Worm (Caenorhabditis elegans) whole organism, young adult: ENCODE results near the gene frm-10.

Experiments used
- C17E4.6 ChIP-seq: fragments of 200-800 bp; sonication (Bioruptor generic); IDR thresholded peaks from 2 replicates; pipeline ENCODE4 v1.3.6; 2022; ENCODE audit warnings: missing genetic modification reagents, missing genetic modification characterization, missing compliant biosample characterization
- bed-1 ChIP-seq: fragments of 200-800 bp; sonication (Bioruptor generic); IDR thresholded peaks from 2 replicates; pipeline ENCODE4 v1.3.6; 2022; ENCODE audit warnings: missing genetic modification reagents, missing genetic modification characterization, missing compliant biosample characterization
- dpff-1 ChIP-seq: sonication (generic microtip); optimal IDR thresholded peaks from 2 replicates; lab custom pipeline; 2017; ENCODE audit warnings: mild to moderate bottlenecking, missing genetic modification characterization, missing compliant biosample characterization
- dpl-1 ChIP-seq: fragments of 150-350 bp; optimal IDR thresholded peaks from 2 replicates; lab custom pipeline; 2014; ENCODE audit warnings: missing biosample characterization, missing genetic modification reagents, missing genetic modification characterization
- efl-1 ChIP-seq: fragments of 150-350 bp; optimal IDR thresholded peaks from 2 replicates; lab custom pipeline; 2014; ENCODE audit warnings: missing biosample characterization, missing genetic modification reagents, missing genetic modification characterization
- let-526 ChIP-seq: fragments of 200-800 bp; sonication (Bioruptor generic); IDR thresholded peaks from 2 replicates; pipeline ENCODE4 v1.3.6; 2022; ENCODE audit warnings: missing genetic modification reagents, missing genetic modification characterization, missing compliant biosample characterization
- nhr-90 ChIP-seq: sonication (generic microtip); optimal IDR thresholded peaks from 2 replicates; lab custom pipeline; 2016; ENCODE audit warnings: missing genotype, mild to moderate bottlenecking, missing genetic modification characterization, missing compliant biosample characterization
- tlf-1 ChIP-seq: fragments of 200-800 bp; sonication (Bioruptor generic); optimal IDR thresholded peaks from 2 replicates; lab custom pipeline; 2018; ENCODE audit warnings: mild to moderate bottlenecking, missing genetic modification characterization, missing compliant biosample characterization

DNA sequence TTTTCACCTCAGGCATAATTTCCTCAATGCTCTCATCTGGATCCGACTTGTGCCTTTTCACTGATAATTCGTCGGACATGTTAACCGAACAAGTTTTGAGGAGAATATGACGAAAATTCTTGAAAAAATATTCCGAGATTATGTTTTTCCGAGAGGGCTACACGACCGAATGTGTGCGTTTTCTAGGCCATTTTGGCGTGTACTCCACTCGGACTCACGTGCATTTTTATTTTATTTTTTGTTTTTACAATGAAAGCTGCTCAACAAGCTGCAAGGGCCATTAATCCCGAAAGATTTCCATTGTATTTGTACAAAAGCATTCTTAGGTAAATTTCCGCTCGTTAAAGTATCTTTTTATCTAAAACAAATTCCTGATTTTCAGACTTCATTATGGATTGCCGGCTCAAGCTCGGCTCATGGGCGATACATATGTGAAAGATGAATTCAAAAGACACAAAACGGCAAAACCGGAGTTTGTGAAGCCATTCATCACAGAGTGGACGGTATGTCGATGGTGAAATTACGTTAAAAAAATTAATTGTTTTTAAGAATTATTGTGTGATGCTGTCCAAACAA, 5.3 kb downstream of the frm-10 start, which contains the start of the genes F25H9.6 and F25H9.7:
- no peak for TF ChIP-seq dpl-1 (GFP tag; lab: Kevin White, UChicago)
- no peak for TF ChIP-seq nhr-90 (tag; lab: Kevin White, UChicago)
- peak; percentile 70 for TF ChIP-seq tlf-1
- no peak for TF ChIP-seq efl-1 (GFP tag; lab: Kevin White, UChicago)
- peak; percentile 24; the same call in 1 of the 2 replicates for TF ChIP-seq C17E4.6 (GFP tag; lab: Robert Waterston, UW)
- peak; percentile 77 for TF ChIP-seq let-526
- no peak for TF ChIP-seq dpff-1 (tag; lab: Kevin White, UChicago)
- TF ChIP-seq bed-1 (GFP tag; lab: Robert Waterston, UW), result 0 out of 2 replicates have a peak, but pooled peaks have one; percentile 37
